Worm (Caenorhabditis elegans): ENCODE data around the gene F54C8.7.
A peak's percentile ranks its signal among the peaks of the same experiment; 100 is the strongest.

Gene F54C8.7

DNA sequence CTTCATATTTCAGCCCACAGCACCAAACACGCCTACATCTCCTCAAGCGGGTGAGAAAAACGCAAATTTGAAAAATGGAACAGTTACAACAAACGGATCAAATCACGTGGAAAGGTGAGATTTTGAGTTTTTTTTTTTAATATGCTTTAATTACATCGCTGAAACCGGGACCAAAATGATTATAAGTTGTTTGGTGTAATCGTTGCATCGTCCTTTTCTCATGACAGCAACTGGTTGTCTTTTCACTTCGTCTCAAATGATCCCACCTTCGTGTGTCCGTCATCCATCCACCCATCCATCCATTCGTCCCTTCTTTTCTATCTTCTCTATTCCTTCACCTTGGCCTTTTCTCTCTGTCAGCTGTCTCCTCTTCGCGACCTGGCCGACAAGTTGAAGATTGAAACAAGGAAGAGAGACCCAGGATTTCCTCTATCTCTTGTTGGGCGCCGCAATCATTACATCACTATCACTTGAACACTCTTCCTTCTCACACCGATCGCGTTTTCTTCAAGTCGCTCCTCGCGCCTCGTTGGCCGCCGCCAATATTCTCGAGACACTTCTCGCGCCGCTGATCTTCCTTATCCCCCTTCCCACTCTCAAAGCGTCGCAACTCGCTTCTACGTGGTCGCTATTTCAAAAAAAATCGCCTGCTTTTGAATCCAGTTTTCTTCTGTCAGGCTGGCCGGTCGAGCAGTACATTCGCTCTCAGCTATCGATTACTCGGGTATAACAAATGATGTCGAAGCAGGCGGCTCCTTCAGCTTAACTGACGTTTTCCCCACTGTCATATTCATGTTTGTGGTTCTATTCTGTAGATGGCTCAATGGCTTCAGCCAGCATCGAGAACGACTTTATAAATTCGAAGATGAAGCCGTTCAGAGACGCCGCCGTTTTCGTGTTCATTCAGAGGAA is 3.6 kb upstream of the F54C8.7 start:
- peak; percentile 75 for TF ChIP-seq F13H6.1 (tag; optimal IDR thresholded peaks at IDR 0.05)
- TF ChIP-seq nhr-12 (tag; optimal IDR thresholded peaks at IDR 0.05), result no peak
- TF ChIP-seq ama-1 (optimal IDR thresholded peaks at IDR 0.05), result peak; percentile 38
- peak; percentile 13 for TF ChIP-seq sma-3 (GFP tag; optimal IDR thresholded peaks at IDR 0.05)
- TF ChIP-seq unc-39 (tag; optimal IDR thresholded peaks at IDR 0.05), result no peak
- peak; percentile 57 for TF ChIP-seq ztf-4 (tag; optimal IDR thresholded peaks at IDR 0.05)
- TF ChIP-seq lsy-2 (tag; optimal IDR thresholded peaks at IDR 0.05), result peak; percentile 14 to 37
- peak; percentile 3 for TF ChIP-seq crh-2 (tag; optimal IDR thresholded peaks at IDR 0.05)
- TF ChIP-seq zag-1 (tag; optimal IDR thresholded peaks at IDR 0.05), result no peak
- TF ChIP-seq lin-39 (tag; optimal IDR thresholded peaks at IDR 0.05), result no peak
- peak; percentile 24 for TF ChIP-seq fos-1 (tag; optimal IDR thresholded peaks at IDR 0.05)
- no peak for TF ChIP-seq skn-1 (tag; optimal IDR thresholded peaks at IDR 0.05)
- peak; percentile 22 for TF ChIP-seq blmp-1 (tag; optimal IDR thresholded peaks at IDR 0.05; ENCODE audit: insufficient read depth)
- no peak for TF ChIP-seq ceh-16 (tag; optimal IDR thresholded peaks at IDR 0.05)
- peak; percentile 42 for TF ChIP-seq nhr-21 (tag; optimal IDR thresholded peaks at IDR 0.05)
- no peak for TF ChIP-seq elt-3 (tag; optimal IDR thresholded peaks at IDR 0.05)
- no peak for TF ChIP-seq aly-2 (tag; optimal IDR thresholded peaks at IDR 0.05)
- no peak for TF ChIP-seq nhr-25 (tag; optimal IDR thresholded peaks at IDR 0.05)
- TF ChIP-seq nhr-11 (tag; optimal IDR thresholded peaks at IDR 0.05), result no peak
- TF ChIP-seq mab-5 (tag; optimal IDR thresholded peaks at IDR 0.05), result peak; percentile 10
- TF ChIP-seq R02D3.7 (tag; optimal IDR thresholded peaks at IDR 0.05), result no peak
- TF ChIP-seq nhr-77 (tag; optimal IDR thresholded peaks at IDR 0.05), result no peak
- TF ChIP-seq nhr-23 (tag; optimal IDR thresholded peaks at IDR 0.05), result no peak
- TF ChIP-seq sem-4 (tag; optimal IDR thresholded peaks at IDR 0.05), result no peak
- no peak for TF ChIP-seq lin-11 (tag; optimal IDR thresholded peaks at IDR 0.05)
- no peak for TF ChIP-seq ztf-11 (tag; optimal IDR thresholded peaks at IDR 0.05)
- no peak for TF ChIP-seq peb-1 (tag; optimal IDR thresholded peaks at IDR 0.05)
- TF ChIP-seq nhr-10 (tag; optimal IDR thresholded peaks at IDR 0.05), result no peak
- no peak for TF ChIP-seq ZK546.5 (tag; optimal IDR thresholded peaks at IDR 0.05)
- TF ChIP-seq mdl-1 (tag; optimal IDR thresholded peaks at IDR 0.05), result no peak
- no peak for TF ChIP-seq elt-1 (tag; optimal IDR thresholded peaks at IDR 0.05)
- no peak for TF ChIP-seq dmd-4 (tag; optimal IDR thresholded peaks at IDR 0.05)
- TF ChIP-seq nhr-237 (tag; optimal IDR thresholded peaks at IDR 0.05), result no peak
- no peak for TF ChIP-seq nhr-6 (tag; optimal IDR thresholded peaks at IDR 0.05)
- peak; percentile 39 for TF ChIP-seq sma-9 (GFP tag; optimal IDR thresholded peaks at IDR 0.05)
- TF ChIP-seq sma-9 (tag; optimal IDR thresholded peaks at IDR 0.05), result no peak
- TF ChIP-seq unc-55 (GFP tag; optimal IDR thresholded peaks at IDR 0.05), result no peak
- TF ChIP-seq egl-27 (tag; optimal IDR thresholded peaks at IDR 0.05), result no peak
- no peak for TF ChIP-seq alr-1 (tag; optimal IDR thresholded peaks at IDR 0.05)
- peak; percentile 74 for TF ChIP-seq C34F6.9 (tag; optimal IDR thresholded peaks at IDR 0.05)
- no peak for TF ChIP-seq unc-62 (GFP tag; optimal IDR thresholded peaks at IDR 0.05)
- peak; percentile 90 for TF ChIP-seq nhr-129 (tag; optimal IDR thresholded peaks at IDR 0.05)
- TF ChIP-seq mbf-1 (tag; optimal IDR thresholded peaks at IDR 0.05), result no peak
- no peak for TF ChIP-seq lin-13 (GFP tag; optimal IDR thresholded peaks at IDR 0.05)
- TF ChIP-seq Y55F3AM.14 (GFP tag; optimal IDR thresholded peaks at IDR 0.05), result no peak
- TF ChIP-seq ztf-1 (GFP tag; conservative IDR thresholded peaks at IDR 0.05), result no peak
- no peak for TF ChIP-seq ceh-82 (tag; optimal IDR thresholded peaks at IDR 0.05)
- TF ChIP-seq gmeb-1 (tag; optimal IDR thresholded peaks at IDR 0.05), result no peak
- TF ChIP-seq snpc-4 (tag; optimal IDR thresholded peaks at IDR 0.05), result no peak

Measured in whole organism, L2 larva.